Fruit fly (Drosophila melanogaster) whole organism, embryonic: Measurements from ENCODE around the gene Rbf.

Experiments used
- Aef1 ChIP-seq: fragments of 200-800 bp; sonication (Bioruptor generic); IDR thresholded peaks from 3 replicates; pipeline ENCODE4 v1.3.6; 2022; ENCODE audit warnings: missing biosample characterization, missing genetic modification characterization
- CG10959 ChIP-seq: fragments of 200-800 bp; sonication (Bioruptor generic); IDR thresholded peaks from 2 replicates; pipeline ENCODE4 v1.3.6; 2022; ENCODE audit warnings: missing biosample characterization, missing genetic modification characterization
- CG12155 ChIP-seq: fragments of 200-800 bp; sonication (Bioruptor generic); optimal IDR thresholded peaks from 3 replicates; lab custom pipeline; 2016; ENCODE audit warnings: missing biosample characterization, missing genetic modification characterization
- CG15269 ChIP-seq: fragments of 200-800 bp; sonication (Bioruptor generic); optimal IDR thresholded peaks from 2 replicates; lab custom pipeline; 2018; ENCODE audit warnings: missing biosample characterization, mild to moderate bottlenecking, missing genetic modification characterization, moderate library complexity
- CG1602 ChIP-seq: fragments of 200-800 bp; sonication (Bioruptor generic); optimal IDR thresholded peaks from 3 replicates; lab custom pipeline; 2016; ENCODE audit warnings: missing biosample characterization, missing genetic modification characterization
- CG16815 ChIP-seq: fragments of 200-800 bp; sonication (Bioruptor generic); optimal IDR thresholded peaks from 3 replicates; lab custom pipeline; 2017; ENCODE audit warnings: missing biosample characterization, mild to moderate bottlenecking, missing genetic modification characterization
- CG17829 ChIP-seq: fragments of 200-800 bp; optimal IDR thresholded peaks from 2 replicates; lab custom pipeline; 2019; ENCODE audit warnings: missing biosample characterization, mild to moderate bottlenecking, missing genetic modification characterization, moderate library complexity
- CG18262 ChIP-seq: fragments of 200-800 bp; optimal IDR thresholded peaks from 3 replicates; lab custom pipeline; 2019; ENCODE audit warnings: missing biosample characterization, mild to moderate bottlenecking, missing genetic modification characterization, moderate library complexity
- CG33213 ChIP-seq: fragments of 200-800 bp; sonication (Bioruptor generic); optimal IDR thresholded peaks from 3 replicates; lab custom pipeline; 2016; ENCODE audit warnings: missing biosample characterization, missing genetic modification characterization
- CG42726 ChIP-seq: fragments of 200-800 bp; sonication (Bioruptor generic); IDR thresholded peaks from 2 replicates; pipeline ENCODE4 v1.3.6; 2022; ENCODE audit warnings: missing biosample characterization, missing genetic modification characterization; ENCODE audit not compliant: partially characterized antibody
- CG4360 ChIP-seq: fragments of 200-800 bp; sonication (Bioruptor generic); IDR thresholded peaks from 2 replicates; pipeline ENCODE4 v1.3.6; 2022; ENCODE audit warnings: missing biosample characterization, missing genetic modification characterization
- CG43689 ChIP-seq: fragments of 200-800 bp; sonication (Bioruptor generic); IDR thresholded peaks from 2 replicates; pipeline ENCODE4 v1.3.6; 2022; ENCODE audit warnings: missing biosample characterization, missing genetic modification characterization
- CG4854 ChIP-seq: fragments of 200-800 bp; sonication (Bioruptor generic); optimal IDR thresholded peaks from 2 replicates; lab custom pipeline; 2016; ENCODE audit warnings: missing biosample characterization, missing genetic modification characterization, inconsistent platforms
- CG5180 ChIP-seq: fragments of 200-800 bp; sonication (Bioruptor generic); optimal IDR thresholded peaks from 3 replicates; lab custom pipeline; 2017; ENCODE audit warnings: missing biosample characterization, missing genetic modification characterization, mild to moderate bottlenecking, moderate library complexity, missing genetic modification reagents
- CG6813 ChIP-seq: fragments of 200-800 bp; sonication (Bioruptor generic); optimal IDR thresholded peaks from 2 replicates; lab custom pipeline; 2017; ENCODE audit warnings: missing biosample characterization, missing genetic modification characterization, mild to moderate bottlenecking, moderate library complexity, missing genetic modification reagents
- CG9876 ChIP-seq: fragments of 200-800 bp; sonication (Bioruptor generic); optimal IDR thresholded peaks from 2 replicates; lab custom pipeline; 2016; ENCODE audit warnings: missing biosample characterization, missing genetic modification characterization
- CkIIα-i1 ChIP-seq: fragments of 200-800 bp; sonication (Bioruptor generic); IDR thresholded peaks from 2 replicates; pipeline ENCODE4 v1.3.6; 2022; ENCODE audit warnings: missing biosample characterization, missing genetic modification characterization
- D19B ChIP-seq: fragments of 200-800 bp; sonication (Bioruptor generic); optimal IDR thresholded peaks from 2 replicates; lab custom pipeline; 2017; ENCODE audit warnings: missing biosample characterization, mild to moderate bottlenecking, missing genetic modification characterization
- Dbx ChIP-seq: fragments of 200-800 bp; sonication (Bioruptor generic); IDR thresholded peaks from 3 replicates; pipeline ENCODE4 v1.3.6; 2022; ENCODE audit warnings: missing biosample characterization, missing genetic modification characterization
- Dfd ChIP-seq, 2 experiments: fragments of >200 bp; optimal IDR thresholded peaks; 2 replicates each; lab custom pipeline; 2017; ENCODE audit warnings: missing biosample characterization in 2 of 2, missing genetic modification characterization in 2 of 2
- Dip2 ChIP-seq: fragments of 200-800 bp; sonication (Bioruptor generic); IDR thresholded peaks from 2 replicates; pipeline ENCODE4 v1.3.6; 2022; ENCODE audit warnings: missing biosample characterization, missing genetic modification characterization
- ERR ChIP-seq: fragments of 200-800 bp; sonication (Bioruptor generic); optimal IDR thresholded peaks from 2 replicates; lab custom pipeline; 2016; ENCODE audit warnings: missing biosample characterization, missing genetic modification characterization
- H15 ChIP-seq: fragments of 200-800 bp; sonication (Bioruptor generic); IDR thresholded peaks from 3 replicates; pipeline ENCODE4 v1.3.6; 2022; ENCODE audit warnings: missing biosample characterization, missing genetic modification characterization
- Hand ChIP-seq: fragments of 200-800 bp; sonication (Bioruptor generic); optimal IDR thresholded peaks from 2 replicates; lab custom pipeline; 2017; ENCODE audit warnings: mild to moderate bottlenecking, missing biosample characterization, missing genetic modification reagents, missing genetic modification characterization
- MTF-1 ChIP-seq: fragments of 200-800 bp; sonication (Bioruptor generic); optimal IDR thresholded peaks from 2 replicates; lab custom pipeline; 2018; ENCODE audit warnings: missing biosample characterization, mild to moderate bottlenecking, missing genetic modification characterization, borderline replicate concordance
- Max ChIP-seq: fragments of 200-800 bp; sonication (Bioruptor generic); optimal IDR thresholded peaks from 2 replicates; lab custom pipeline; 2016; ENCODE audit warnings: missing biosample characterization, mild to moderate bottlenecking, missing genetic modification characterization
- Nf-YA ChIP-seq: fragments of 200-800 bp; sonication (Bioruptor generic); IDR thresholded peaks from 2 replicates; pipeline ENCODE4 v1.3.6; 2022; ENCODE audit warnings: missing biosample characterization, missing genetic modification characterization
- NfI ChIP-seq: fragments of 200-800 bp; sonication (Bioruptor generic); optimal IDR thresholded peaks from 3 replicates; lab custom pipeline; 2018; ENCODE audit warnings: missing biosample characterization, mild to moderate bottlenecking, missing genetic modification characterization, moderate library complexity
- Oli ChIP-seq: fragments of 200-800 bp; sonication (Bioruptor generic); optimal IDR thresholded peaks from 2 replicates; lab custom pipeline; 2018; ENCODE audit warnings: missing biosample characterization, mild to moderate bottlenecking, missing genetic modification characterization, moderate library complexity
- Spps ChIP-seq: fragments of 200-800 bp; sonication (Bioruptor generic); optimal IDR thresholded peaks from 2 replicates; lab custom pipeline; 2018; ENCODE audit warnings: missing biosample characterization, mild to moderate bottlenecking, missing genetic modification characterization
- Stat92E ChIP-seq, 3 experiments: fragments of >200 bp in 2 of 3; fragments of 200-800 bp in 1 of 3; sonication (Bioruptor generic) in 1 of 3; optimal IDR thresholded peaks; 2 replicates each; lab custom pipeline; 2017 to 2019; ENCODE audit warnings: missing biosample characterization in 3 of 3, missing genetic modification characterization in 3 of 3, mild to moderate bottlenecking in 1 of 3, moderate library complexity in 1 of 3
- ap ChIP-seq: fragments of 200-800 bp; sonication (Bioruptor generic); IDR thresholded peaks from 2 replicates; pipeline ENCODE4 v1.3.6; 2022; ENCODE audit warnings: missing biosample characterization, missing genetic modification characterization
- ash1 ChIP-seq: fragments of 200-800 bp; sonication (Bioruptor generic); optimal IDR thresholded peaks from 2 replicates; lab custom pipeline; 2018; ENCODE audit warnings: missing biosample characterization, mild to moderate bottlenecking, missing genetic modification characterization
- bigmax ChIP-seq: fragments of 200-800 bp; sonication (Bioruptor generic); optimal IDR thresholded peaks from 2 replicates; lab custom pipeline; 2018; ENCODE audit warnings: missing biosample characterization, mild to moderate bottlenecking, missing genetic modification characterization
- cas ChIP-seq: fragments of 200-800 bp; sonication (Bioruptor generic); IDR thresholded peaks from 2 replicates; pipeline ENCODE4 v1.3.6; 2022; ENCODE audit warnings: missing biosample characterization, missing genetic modification characterization
- cg ChIP-seq: fragments of 200-800 bp; sonication (Bioruptor generic); optimal IDR thresholded peaks from 3 replicates; lab custom pipeline; 2019; ENCODE audit warnings: missing biosample characterization, mild to moderate bottlenecking, missing genetic modification characterization, moderate library complexity
- dm ChIP-seq: fragments of 200-800 bp; sonication (Bioruptor generic); optimal IDR thresholded peaks from 3 replicates; lab custom pipeline; 2016; ENCODE audit warnings: missing biosample characterization, missing genetic modification characterization
- dysf ChIP-seq: fragments of 200-800 bp; sonication (Bioruptor generic); IDR thresholded peaks from 3 replicates; pipeline ENCODE4 v1.3.6; 2022; ENCODE audit warnings: missing biosample characterization, missing genetic modification characterization
- grau ChIP-seq: fragments of 200-800 bp; optimal IDR thresholded peaks from 3 replicates; lab custom pipeline; 2019; ENCODE audit warnings: missing biosample characterization, mild to moderate bottlenecking, missing genetic modification characterization, moderate library complexity
- lab ChIP-seq: fragments of 200-800 bp; sonication (Bioruptor generic); optimal IDR thresholded peaks from 3 replicates; lab custom pipeline; 2017; ENCODE audit warnings: missing biosample characterization, missing genetic modification characterization, mild to moderate bottlenecking, moderate library complexity, missing genetic modification reagents
- nom ChIP-seq: fragments of 200-800 bp; sonication (Bioruptor generic); optimal IDR thresholded peaks from 2 replicates; lab custom pipeline; 2017; ENCODE audit warnings: missing biosample characterization, missing genetic modification characterization, mild to moderate bottlenecking, moderate library complexity, missing genetic modification reagents
- onecut ChIP-seq: fragments of 200-800 bp; sonication (Bioruptor generic); IDR thresholded peaks from 2 replicates; pipeline ENCODE4 v1.3.6; 2022; ENCODE audit warnings: missing biosample characterization, missing genetic modification characterization
- sc ChIP-seq, 3 experiments: fragments of >200 bp in 2 of 3; fragments of 200-800 bp in 1 of 3; sonication (Bioruptor generic) in 1 of 3; optimal IDR thresholded peaks; 2 replicates in 2 of 3; 3 replicates in 1 of 3; lab custom pipeline; 2017; ENCODE audit warnings: mild to moderate bottlenecking in 1 of 3, missing biosample characterization in 1 of 3, missing genetic modification characterization in 1 of 3, missing genetic modification reagents in 1 of 3
- schlank ChIP-seq: fragments of 200-800 bp; sonication (Bioruptor generic); optimal IDR thresholded peaks from 2 replicates; lab custom pipeline; 2018; ENCODE audit warnings: missing biosample characterization, mild to moderate bottlenecking, missing genetic modification characterization
- slp2 ChIP-seq: fragments of 200-800 bp; sonication (Bioruptor generic); optimal IDR thresholded peaks from 2 replicates; lab custom pipeline; 2016; ENCODE audit warnings: missing biosample characterization, missing genetic modification characterization
- stc ChIP-seq: fragments of 200-800 bp; sonication (Bioruptor generic); IDR thresholded peaks from 2 replicates; pipeline ENCODE4 v1.3.6; 2022; ENCODE audit warnings: missing biosample characterization, missing genetic modification characterization
- tll ChIP-seq, 2 experiments: fragments of 200-800 bp in 1 of 2; fragments of >200 bp in 1 of 2; sonication (Bioruptor generic) in 1 of 2; optimal IDR thresholded peaks; 2 replicates each; lab custom pipeline; 2017 to 2019; ENCODE audit warnings: missing biosample characterization in 2 of 2, missing genetic modification characterization in 2 of 2, mild to moderate bottlenecking in 1 of 2, moderate library complexity in 1 of 2
- unpg ChIP-seq: fragments of 200-800 bp; sonication (Bioruptor generic); optimal IDR thresholded peaks from 3 replicates; lab custom pipeline; 2018; ENCODE audit warnings: missing biosample characterization, mild to moderate bottlenecking, missing genetic modification characterization, moderate library complexity

Gene Rbf

dm6 chrX:755642-756332 is 45.5 kb downstream of the Rbf start (continued):
- peak; percentile 66 for TF ChIP-seq slp2 (GFP tag; lab: Kevin White, UChicago)
- TF ChIP-seq cg (GFP tag; lab: Kevin White, UChicago) = no peak
- TF ChIP-seq CG1602 (GFP tag; lab: Kevin White, UChicago) = peak; percentile 46
- no peak for TF ChIP-seq Dip2 (GFP tag; lab: Robert Waterston, UW)
- peak; percentile 51; the same call in 1 of the 2 replicates for TF ChIP-seq ap
- TF ChIP-seq onecut (GFP tag; lab: Robert Waterston, UW) = peak; percentile 61
- TF ChIP-seq CG18262 (tag; lab: Kevin White, UChicago) = peak; percentile 64
- TF ChIP-seq Dbx (GFP tag; lab: Robert Waterston, UW) = peak; percentile 96
- no peak for TF ChIP-seq CG42726 (GFP tag; lab: Robert Waterston, UW)
- TF ChIP-seq CG43689 (GFP tag; lab: Robert Waterston, UW) = peak; percentile 61; the same call in 1 of the 2 replicates
- peak; percentile 80 for TF ChIP-seq CG15269
- TF ChIP-seq unpg (GFP tag; lab: Kevin White, UChicago) = peak; percentile 83
- peak; percentile 87 for TF ChIP-seq Hand (GFP tag; lab: Kevin White, UChicago)
- TF ChIP-seq cas (GFP tag; lab: Robert Waterston, UW) = peak; percentile 76
- peak; percentile 21 for TF ChIP-seq CG5180 (GFP tag; lab: Kevin White, UChicago)
- TF ChIP-seq Stat92E (GFP tag; optimal IDR thresholded peaks at IDR 0.05; lab: Kevin White, UChicago) = no peak
- peak; percentile 79 for TF ChIP-seq nom
- TF ChIP-seq Spps = no peak
- TF ChIP-seq ERR (GFP tag; lab: Kevin White, UChicago) = peak; percentile 91
- TF ChIP-seq bigmax (GFP tag; lab: Kevin White, UChicago) = peak; percentile 18
- TF ChIP-seq CkIIα-i1 (GFP tag; lab: Robert Waterston, UW) = 0 out of 2 replicates have a peak, but pooled peaks have one; percentile 3
- TF ChIP-seq CG17829 (tag; lab: Kevin White, UChicago) = peak; percentile 73
- no peak for TF ChIP-seq Dfd (GFP tag; optimal IDR thresholded peaks at IDR 0.05; lab: Kevin White, UChicago)
- peak; percentile 45; the same call in 1 of the 2 replicates for TF ChIP-seq CG10959 (GFP tag; lab: Robert Waterston, UW)
- TF ChIP-seq CG6813 (GFP tag; lab: Kevin White, UChicago) = peak; percentile 79
- TF ChIP-seq grau = peak; percentile 85
- TF ChIP-seq CG4854 (GFP tag; lab: Kevin White, UChicago) = peak; percentile 81
- TF ChIP-seq stc (GFP tag; lab: Robert Waterston, UW) = peak; percentile 77
- no peak for TF ChIP-seq sc (optimal IDR thresholded peaks at IDR 0.05; lab: Kevin White, UChicago)
- peak; percentile 20 for TF ChIP-seq sc (GFP tag; optimal IDR thresholded peaks at IDR 0.05; lab: Kevin White, UChicago)
- TF ChIP-seq schlank (tag; lab: Kevin White, UChicago) = peak; percentile 79
- peak; percentile 90 for TF ChIP-seq dysf
- TF ChIP-seq NfI (GFP tag; lab: Kevin White, UChicago) = peak; percentile 82
- TF ChIP-seq lab (GFP tag; lab: Kevin White, UChicago) = peak; percentile 96
- TF ChIP-seq D19B (GFP tag; lab: Kevin White, UChicago) = peak; percentile 82
- TF ChIP-seq ash1 (GFP tag; lab: Kevin White, UChicago) = peak; percentile 68
- peak; percentile 63 for TF ChIP-seq CG9876 (GFP tag; lab: Kevin White, UChicago)
- TF ChIP-seq CG16815 (GFP tag; lab: Kevin White, UChicago) = peak; percentile 67
- TF ChIP-seq Aef1 (GFP tag; lab: Robert Waterston, UW) = peak; percentile 78
- peak; percentile 55; the same call in 1 of the 2 replicates for TF ChIP-seq Nf-YA (GFP tag; lab: Robert Waterston, UW)
- peak; percentile 67; the same call in 2 of the 3 replicates for TF ChIP-seq H15 (GFP tag; lab: Robert Waterston, UW)
- TF ChIP-seq CG4360 = peak; percentile 40; the same call in 1 of the 2 replicates
- TF ChIP-seq MTF-1 (GFP tag; lab: Kevin White, UChicago) = peak; percentile 64
- TF ChIP-seq tll (GFP tag; optimal IDR thresholded peaks at IDR 0.05; lab: Kevin White, UChicago) = no peak
- TF ChIP-seq CG33213 (GFP tag; lab: Kevin White, UChicago) = peak; percentile 83
- TF ChIP-seq Max (GFP tag; lab: Kevin White, UChicago) = peak; percentile 70
- TF ChIP-seq dm (GFP tag; lab: Kevin White, UChicago) = peak; percentile 73
- TF ChIP-seq Oli (tag; lab: Kevin White, UChicago) = peak; percentile 75
- peak; percentile 88 for TF ChIP-seq CG12155
